Fruit fly (Drosophila melanogaster) whole organism, embryonic: ENCODE measurements around the gene CG43051.

ENCODE experiments used
- CG11085 ChIP-seq: fragments of 200-800 bp; sonication (Bioruptor generic); IDR thresholded peaks from 2 replicates; pipeline ENCODE4 v1.3.6; 2022; ENCODE audit warnings: missing biosample characterization, missing genetic modification characterization
- CG14014 ChIP-seq: fragments of 200-800 bp; sonication (Bioruptor generic); IDR thresholded peaks from 2 replicates; pipeline ENCODE4 v1.3.6; 2022; ENCODE audit warnings: missing biosample characterization, missing genetic modification characterization
- CG17385 ChIP-seq: fragments of 200-800 bp; sonication (Bioruptor generic); optimal IDR thresholded peaks from 3 replicates; lab custom pipeline; 2018; ENCODE audit warnings: missing biosample characterization, mild to moderate bottlenecking, missing genetic modification characterization
- CG2116 ChIP-seq: fragments of 200-800 bp; sonication (Bioruptor generic); optimal IDR thresholded peaks from 3 replicates; lab custom pipeline; 2018; ENCODE audit warnings: missing biosample characterization, mild to moderate bottlenecking, missing genetic modification characterization
- CG32532 ChIP-seq: fragments of 200-800 bp; sonication (Bioruptor generic); IDR thresholded peaks from 2 replicates; pipeline ENCODE4 v1.3.6; 2022; ENCODE audit warnings: missing biosample characterization, missing genetic modification characterization
- CG32767 ChIP-seq: fragments of 200-800 bp; sonication (Bioruptor generic); IDR thresholded peaks from 2 replicates; pipeline ENCODE4 v1.3.6; 2022; ENCODE audit warnings: missing biosample characterization, missing genetic modification characterization
- CG7987 ChIP-seq: fragments of 200-800 bp; sonication (Bioruptor generic); optimal IDR thresholded peaks from 2 replicates; lab custom pipeline; 2018; ENCODE audit warnings: missing biosample characterization, mild to moderate bottlenecking, missing genetic modification characterization, moderate library complexity
- CG9609 ChIP-seq: fragments of 200-800 bp; sonication (Bioruptor generic); optimal IDR thresholded peaks from 3 replicates; lab custom pipeline; 2016; ENCODE audit warnings: missing biosample characterization, missing genetic modification characterization
- CG9932 ChIP-seq: fragments of 200-800 bp; sonication (Bioruptor generic); IDR thresholded peaks from 2 replicates; pipeline ENCODE4 v1.3.6; 2022; ENCODE audit warnings: missing biosample characterization, missing genetic modification characterization
- Doc2 ChIP-seq: fragments of 200-800 bp; sonication (Bioruptor generic); IDR thresholded peaks from 2 replicates; pipeline ENCODE4 v1.3.6; 2022; ENCODE audit warnings: missing biosample characterization, missing genetic modification characterization
- Drgx ChIP-seq: fragments of 200-800 bp; sonication (Bioruptor generic); IDR thresholded peaks from 2 replicates; pipeline ENCODE4 v1.3.6; 2022; ENCODE audit warnings: missing biosample characterization, missing genetic modification characterization
- HLHmδ ChIP-seq: fragments of 200-800 bp; sonication (Bioruptor generic); optimal IDR thresholded peaks from 2 replicates; lab custom pipeline; 2018; ENCODE audit warnings: missing biosample characterization, mild to moderate bottlenecking, missing genetic modification characterization, moderate library complexity
- Hr39 ChIP-seq: fragments of >200 bp; optimal IDR thresholded peaks from 2 replicates; lab custom pipeline; 2017
- Lhr ChIP-seq: fragments of 200-800 bp; sonication (Bioruptor generic); optimal IDR thresholded peaks from 3 replicates; lab custom pipeline; 2017; ENCODE audit warnings: mild to moderate bottlenecking, missing biosample characterization, missing genetic modification reagents, missing genetic modification characterization
- Med ChIP-seq: fragments of 200-800 bp; sonication (Bioruptor generic); peaks from one replicate; lab custom pipeline; 2016; ENCODE audit warnings: missing biosample characterization, missing genetic modification characterization, mild to moderate bottlenecking, inconsistent platforms, moderate library complexity
- Mes4 ChIP-seq: fragments of 200-800 bp; sonication (Bioruptor generic); optimal IDR thresholded peaks from 2 replicates; lab custom pipeline; 2016; ENCODE audit warnings: missing biosample characterization, missing genetic modification characterization
- NC2β ChIP-seq: fragments of 200-800 bp; sonication (Bioruptor generic); optimal IDR thresholded peaks from 2 replicates; lab custom pipeline; 2016; ENCODE audit warnings: missing biosample characterization, missing genetic modification characterization
- Neu2 ChIP-seq: fragments of 200-800 bp; sonication (Bioruptor generic); optimal IDR thresholded peaks from 3 replicates; lab custom pipeline; 2016; ENCODE audit warnings: missing biosample characterization, missing genetic modification characterization, borderline replicate concordance
- Nf-YB ChIP-seq: fragments of 200-800 bp; sonication (Bioruptor generic); optimal IDR thresholded peaks from 3 replicates; lab custom pipeline; 2019; ENCODE audit warnings: missing biosample characterization, mild to moderate bottlenecking, missing genetic modification characterization, moderate library complexity
- PHDP ChIP-seq: fragments of 200-800 bp; sonication (Bioruptor generic); optimal IDR thresholded peaks from 3 replicates; lab custom pipeline; 2018; ENCODE audit warnings: missing biosample characterization, mild to moderate bottlenecking, missing genetic modification characterization, moderate library complexity
- bab2 ChIP-seq: fragments of 200-800 bp; sonication (Bioruptor generic); optimal IDR thresholded peaks from 2 replicates; lab custom pipeline; 2016; ENCODE audit warnings: missing biosample characterization, missing genetic modification characterization
- bigmax ChIP-seq: fragments of 200-800 bp; sonication (Bioruptor generic); optimal IDR thresholded peaks from 2 replicates; lab custom pipeline; 2018; ENCODE audit warnings: missing biosample characterization, mild to moderate bottlenecking, missing genetic modification characterization
- chinmo ChIP-seq: fragments of 200-800 bp; sonication (Bioruptor generic); IDR thresholded peaks from 4 replicates; pipeline ENCODE4 v1.3.6; 2022; ENCODE audit warnings: missing biosample characterization, missing genetic modification characterization; ENCODE audit not compliant: partially characterized antibody
- chm ChIP-seq: fragments of 200-800 bp; sonication (Bioruptor generic); IDR thresholded peaks from 2 replicates; pipeline ENCODE4 v1.3.6; 2022; ENCODE audit warnings: missing biosample characterization, missing genetic modification characterization
- crc ChIP-seq: fragments of 200-800 bp; sonication (Bioruptor generic); optimal IDR thresholded peaks from 2 replicates; lab custom pipeline; 2016; ENCODE audit warnings: missing biosample characterization, missing genetic modification characterization
- danr ChIP-seq: fragments of 200-800 bp; sonication (Bioruptor generic); IDR thresholded peaks from 2 replicates; pipeline ENCODE4 v1.3.6; 2022; ENCODE audit warnings: missing biosample characterization, missing genetic modification characterization
- exex ChIP-seq: fragments of 200-800 bp; sonication (Bioruptor generic); optimal IDR thresholded peaks from 4 replicates; lab custom pipeline; 2018; ENCODE audit warnings: missing biosample characterization, mild to moderate bottlenecking, missing genetic modification characterization, moderate library complexity
- grn ChIP-seq: fragments of 200-800 bp; sonication (Bioruptor generic); optimal IDR thresholded peaks from 3 replicates; lab custom pipeline; 2017; ENCODE audit warnings: missing biosample characterization, missing genetic modification characterization
- knrl ChIP-seq: fragments of 200-800 bp; sonication (Bioruptor generic); IDR thresholded peaks from 3 replicates; pipeline ENCODE4 v1.3.6; 2022; ENCODE audit warnings: missing biosample characterization, missing genetic modification characterization; ENCODE audit not compliant: partially characterized antibody
- lbe ChIP-seq: fragments of 200-800 bp; sonication (Bioruptor generic); optimal IDR thresholded peaks from 2 replicates; lab custom pipeline; 2016; ENCODE audit warnings: missing biosample characterization, mild to moderate bottlenecking, missing genetic modification characterization
- mirr ChIP-seq: fragments of 200-800 bp; sonication (Bioruptor generic); optimal IDR thresholded peaks from 3 replicates; lab custom pipeline; 2018; ENCODE audit warnings: missing biosample characterization, mild to moderate bottlenecking, missing genetic modification characterization
- nom ChIP-seq: fragments of 200-800 bp; sonication (Bioruptor generic); optimal IDR thresholded peaks from 2 replicates; lab custom pipeline; 2017; ENCODE audit warnings: missing biosample characterization, missing genetic modification characterization, mild to moderate bottlenecking, moderate library complexity, missing genetic modification reagents
- oc ChIP-seq: fragments of 200-800 bp; sonication (Bioruptor generic); optimal IDR thresholded peaks from 2 replicates; lab custom pipeline; 2018; ENCODE audit warnings: missing biosample characterization, mild to moderate bottlenecking, missing genetic modification characterization, moderate library complexity
- seq ChIP-seq: fragments of 200-800 bp; sonication (Bioruptor generic); IDR thresholded peaks from 2 replicates; pipeline ENCODE4 v1.3.6; 2022; ENCODE audit warnings: missing biosample characterization, missing genetic modification characterization
- sob ChIP-seq: fragments of 200-800 bp; sonication (Bioruptor generic); IDR thresholded peaks from 2 replicates; pipeline ENCODE4 v1.3.6; 2022; ENCODE audit warnings: missing biosample characterization, missing genetic modification characterization
- sr ChIP-seq: fragments of 200-800 bp; sonication (Bioruptor generic); IDR thresholded peaks from 3 replicates; pipeline ENCODE4 v1.3.6; 2022; ENCODE audit warnings: missing biosample characterization, missing genetic modification characterization
- ssp ChIP-seq: fragments of 200-800 bp; sonication (Bioruptor generic); IDR thresholded peaks from 2 replicates; pipeline ENCODE4 v1.3.6; 2022; ENCODE audit warnings: missing biosample characterization, missing genetic modification characterization
- tin ChIP-seq: fragments of 200-800 bp; sonication (Bioruptor generic); optimal IDR thresholded peaks from 3 replicates; lab custom pipeline; 2016; ENCODE audit warnings: missing biosample characterization, missing genetic modification characterization
- trem ChIP-seq: fragments of 200-800 bp; optimal IDR thresholded peaks from 3 replicates; lab custom pipeline; 2019; ENCODE audit warnings: missing biosample characterization, mild to moderate bottlenecking, missing genetic modification characterization, moderate library complexity

CG43051 gene

DNA sequence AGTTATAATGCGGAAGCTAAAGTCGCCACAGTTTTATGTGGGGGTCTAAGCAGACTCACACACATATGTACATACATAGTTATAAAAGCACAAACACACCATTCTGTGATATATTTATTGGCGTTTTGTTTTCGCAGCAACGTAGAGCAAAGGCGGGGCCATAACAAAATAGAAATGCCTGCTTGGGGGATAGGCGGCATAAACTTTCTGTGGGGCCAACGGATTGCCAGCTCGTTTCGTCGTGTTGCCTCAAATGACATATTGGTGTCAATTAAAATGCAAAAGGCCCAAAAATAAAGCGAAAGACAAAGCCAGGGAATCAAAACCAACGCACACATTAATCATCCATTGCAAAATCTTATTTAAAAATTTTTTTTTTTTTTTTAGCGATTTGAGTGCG lies 38.9 kb upstream of the CG43051 start (continued):
- TF ChIP-seq Doc2 (GFP tag; lab: Robert Waterston, UW) (no peak), PHDP (no peak)

- no peak for TF ChIP-seq bigmax
- no peak for TF ChIP-seq NC2β (GFP tag; lab: Kevin White, UChicago)
- TF ChIP-seq seq (GFP tag; lab: Robert Waterston, UW): 0 out of 2 replicates have a peak, but pooled peaks have one; percentile 30
- no peak for TF ChIP-seq CG9609 (GFP tag; lab: Kevin White, UChicago)
- no peak for TF ChIP-seq exex (tag; lab: Kevin White, UChicago)
- no peak for TF ChIP-seq CG14014 (GFP tag; lab: Robert Waterston, UW)
- peak; percentile 55; the same call in 2 of the 3 replicates for TF ChIP-seq sr
- TF ChIP-seq Med (GFP tag; lab: Kevin White, UChicago): peak; percentile 8
- no peak for TF ChIP-seq CG17385 (GFP tag; lab: Kevin White, UChicago)
- TF ChIP-seq Nf-YB (GFP tag; lab: Kevin White, UChicago): no peak
- no peak for TF ChIP-seq oc (tag; lab: Kevin White, UChicago)
- no peak for TF ChIP-seq Mes4 (GFP tag; lab: Kevin White, UChicago)
- peak; percentile 19; the same call in 1 of the 2 replicates for TF ChIP-seq sob
- TF ChIP-seq knrl (GFP tag; lab: Robert Waterston, UW): no peak
- TF ChIP-seq CG7987: peak; percentile 40
- TF ChIP-seq trem: no peak
- peak; percentile 4 for TF ChIP-seq mirr (GFP tag; lab: Kevin White, UChicago)
- 0 out of 2 replicates have a peak, but pooled peaks have one; percentile 1 for TF ChIP-seq CG9932 (GFP tag; lab: Robert Waterston, UW)
- TF ChIP-seq grn (GFP tag; lab: Kevin White, UChicago): peak; percentile 56
- TF ChIP-seq danr: no peak
- peak; percentile 20; the same call in 1 of the 2 replicates for TF ChIP-seq chm
- TF ChIP-seq CG2116 (GFP tag; lab: Kevin White, UChicago): no peak
- TF ChIP-seq chinmo: peak; percentile 75; the same call in 2 of the 4 replicates
- TF ChIP-seq Drgx (GFP tag; lab: Robert Waterston, UW): no peak
- no peak for TF ChIP-seq Neu2
- no peak for TF ChIP-seq bab2 (GFP tag; lab: Kevin White, UChicago)
- no peak for TF ChIP-seq crc
- no peak for TF ChIP-seq HLHmδ
- TF ChIP-seq lbe (GFP tag; lab: Kevin White, UChicago): no peak
- 0 out of 2 replicates have a peak, but pooled peaks have one; percentile 11 for TF ChIP-seq CG32767
- TF ChIP-seq Hr39: no peak
Measured at dm6 chr2L:12469235-12469634, 38.5 kb upstream of the CG43051 start.

dm6 chr2L:12471937-12472336 lies 35.8 kb upstream of the CG43051 start:
- peak; percentile 0 for TF ChIP-seq nom (GFP tag; lab: Kevin White, UChicago)
- TF ChIP-seq ssp (GFP tag; lab: Robert Waterston, UW): no peak
- no peak for TF ChIP-seq tin (GFP tag; lab: Kevin White, UChicago)
- TF ChIP-seq Drgx (GFP tag; lab: Robert Waterston, UW): peak; percentile 52
- TF ChIP-seq Lhr (GFP tag; lab: Kevin White, UChicago): no peak
- no peak for TF ChIP-seq CG32532
- no peak for TF ChIP-seq CG11085 (GFP tag; lab: Robert Waterston, UW)
